Fruit fly (Drosophila melanogaster) whole organism, embryonic: ENCODE measurements around the gene Lcp65Ac.
A peak's percentile ranks its signal among the peaks of the same experiment; 100 is the strongest.

Experiments used
- CG12071 ChIP-seq: fragments of 200-800 bp; sonication (Bioruptor generic); optimal IDR thresholded peaks from 3 replicates; lab custom pipeline; 2018; ENCODE audit warnings: missing biosample characterization, mild to moderate bottlenecking, missing genetic modification characterization
- CG12391 ChIP-seq: fragments of 200-800 bp; sonication (Bioruptor generic); optimal IDR thresholded peaks from 3 replicates; lab custom pipeline; 2018; ENCODE audit warnings: missing biosample characterization, mild to moderate bottlenecking, missing genetic modification characterization, moderate library complexity
- CG14014 ChIP-seq: fragments of 200-800 bp; sonication (Bioruptor generic); IDR thresholded peaks from 2 replicates; pipeline ENCODE4 v1.3.6; 2022; ENCODE audit warnings: missing biosample characterization, missing genetic modification characterization
- CG15073 ChIP-seq: fragments of 200-800 bp; sonication (Bioruptor generic); optimal IDR thresholded peaks from 2 replicates; lab custom pipeline; 2016; ENCODE audit warnings: missing biosample characterization, missing genetic modification characterization
- CG17361 ChIP-seq: fragments of 200-800 bp; sonication (Bioruptor generic); IDR thresholded peaks from 3 replicates; pipeline ENCODE4 v1.3.6; 2022; ENCODE audit warnings: missing biosample characterization, missing genetic modification characterization
- CG17612 ChIP-seq: fragments of 200-800 bp; sonication (Bioruptor generic); IDR thresholded peaks from 2 replicates; pipeline ENCODE4 v1.3.6; 2022; ENCODE audit warnings: missing biosample characterization, missing genetic modification characterization
- CG18262 ChIP-seq: fragments of 200-800 bp; optimal IDR thresholded peaks from 3 replicates; lab custom pipeline; 2019; ENCODE audit warnings: missing biosample characterization, mild to moderate bottlenecking, missing genetic modification characterization, moderate library complexity
- CG18764 ChIP-seq: fragments of 200-800 bp; sonication (Bioruptor generic); optimal IDR thresholded peaks from 3 replicates; lab custom pipeline; 2016; ENCODE audit warnings: missing biosample characterization, missing genetic modification characterization
- CG2199 ChIP-seq: fragments of 200-800 bp; sonication (Bioruptor generic); IDR thresholded peaks from 3 replicates; pipeline ENCODE4 v1.3.6; 2022; ENCODE audit warnings: missing biosample characterization, missing genetic modification characterization
- CG2889 ChIP-seq: fragments of 200-800 bp; sonication (Bioruptor generic); IDR thresholded peaks from 3 replicates; pipeline ENCODE4 v1.3.6; 2022; ENCODE audit warnings: missing biosample characterization, missing genetic modification characterization
- CG32532 ChIP-seq: fragments of 200-800 bp; sonication (Bioruptor generic); IDR thresholded peaks from 2 replicates; pipeline ENCODE4 v1.3.6; 2022; ENCODE audit warnings: missing biosample characterization, missing genetic modification characterization
- CG3281 ChIP-seq: fragments of 200-800 bp; sonication (Bioruptor generic); optimal IDR thresholded peaks from 3 replicates; lab custom pipeline; 2017; ENCODE audit warnings: missing biosample characterization, mild to moderate bottlenecking, missing genetic modification characterization
- CG34224 ChIP-seq: fragments of 200-800 bp; sonication (Bioruptor generic); IDR thresholded peaks from 3 replicates; pipeline ENCODE4 v1.3.6; 2022; ENCODE audit warnings: missing biosample characterization, missing genetic modification characterization; ENCODE audit not compliant: partially characterized antibody
- CG3726 ChIP-seq: fragments of 200-800 bp; sonication (Bioruptor generic); IDR thresholded peaks from 3 replicates; pipeline ENCODE4, ENCODE4 v1.3.6; 2022; ENCODE audit warnings: missing biosample characterization, missing genetic modification characterization
- CG4282 ChIP-seq: fragments of 200-800 bp; sonication (Bioruptor generic); optimal IDR thresholded peaks from 2 replicates; lab custom pipeline; 2016; ENCODE audit warnings: missing biosample characterization, missing genetic modification characterization
- CG4328 ChIP-seq: fragments of 200-800 bp; sonication (Bioruptor generic); optimal IDR thresholded peaks from 3 replicates; lab custom pipeline; 2017; ENCODE audit warnings: missing biosample characterization, missing genetic modification reagents, missing genetic modification characterization
- CG6175 ChIP-seq: fragments of 200-800 bp; sonication (Bioruptor generic); IDR thresholded peaks from 3 replicates; pipeline ENCODE4 v1.3.6; 2022; ENCODE audit warnings: missing biosample characterization, missing genetic modification characterization
- CG7839 ChIP-seq: fragments of 200-800 bp; sonication (Bioruptor generic); optimal IDR thresholded peaks from 3 replicates; lab custom pipeline; 2018; ENCODE audit warnings: missing biosample characterization, mild to moderate bottlenecking, missing genetic modification characterization, moderate library complexity
- Dad ChIP-seq: fragments of 200-800 bp; sonication (Bioruptor generic); optimal IDR thresholded peaks from 3 replicates; lab custom pipeline; 2016; ENCODE audit warnings: missing biosample characterization, missing genetic modification characterization
- Fer3 ChIP-seq: fragments of 200-800 bp; sonication (Bioruptor generic); optimal IDR thresholded peaks from 2 replicates; lab custom pipeline; 2018; ENCODE audit warnings: missing biosample characterization, mild to moderate bottlenecking, missing genetic modification characterization, moderate library complexity
- Gsc ChIP-seq: fragments of 200-800 bp; sonication (Bioruptor generic); IDR thresholded peaks from 2 replicates; pipeline ENCODE4 v1.3.6; 2022; ENCODE audit warnings: missing biosample characterization, missing genetic modification characterization
- Hand ChIP-seq: fragments of 200-800 bp; sonication (Bioruptor generic); optimal IDR thresholded peaks from 2 replicates; lab custom pipeline; 2017; ENCODE audit warnings: mild to moderate bottlenecking, missing biosample characterization, missing genetic modification reagents, missing genetic modification characterization
- Hey ChIP-seq: fragments of 200-800 bp; sonication (Bioruptor generic); optimal IDR thresholded peaks from 3 replicates; lab custom pipeline; 2018; ENCODE audit warnings: missing biosample characterization, mild to moderate bottlenecking, missing genetic modification characterization
- HmgZ ChIP-seq: fragments of 200-800 bp; sonication (Bioruptor generic); optimal IDR thresholded peaks from 2 replicates; lab custom pipeline; 2018; ENCODE audit warnings: missing biosample characterization, mild to moderate bottlenecking, missing genetic modification characterization
- Hmx ChIP-seq: fragments of 200-800 bp; sonication (Bioruptor generic); optimal IDR thresholded peaks from 2 replicates; lab custom pipeline; 2016; ENCODE audit warnings: missing biosample characterization, missing genetic modification characterization
- Hr39 ChIP-seq: fragments of >200 bp; optimal IDR thresholded peaks from 2 replicates; lab custom pipeline; 2017
- Hsf ChIP-seq: fragments of 200-800 bp; sonication (Bioruptor generic); optimal IDR thresholded peaks from 3 replicates; lab custom pipeline; 2016; ENCODE audit warnings: missing biosample characterization, missing genetic modification characterization
- Lpt ChIP-seq: fragments of >200 bp; optimal IDR thresholded peaks from 2 replicates; lab custom pipeline; 2018; ENCODE audit warnings: missing biosample characterization, missing genetic modification characterization
- Max ChIP-seq: fragments of 200-800 bp; sonication (Bioruptor generic); optimal IDR thresholded peaks from 2 replicates; lab custom pipeline; 2016; ENCODE audit warnings: missing biosample characterization, mild to moderate bottlenecking, missing genetic modification characterization
- Med ChIP-seq: fragments of 200-800 bp; sonication (Bioruptor generic); peaks from one replicate; lab custom pipeline; 2016; ENCODE audit warnings: missing biosample characterization, missing genetic modification characterization, mild to moderate bottlenecking, inconsistent platforms, moderate library complexity
- NfI ChIP-seq: fragments of 200-800 bp; sonication (Bioruptor generic); optimal IDR thresholded peaks from 3 replicates; lab custom pipeline; 2018; ENCODE audit warnings: missing biosample characterization, mild to moderate bottlenecking, missing genetic modification characterization, moderate library complexity
- Sry-δ ChIP-seq: fragments of 200-800 bp; sonication (Bioruptor generic); optimal IDR thresholded peaks from 2 replicates; lab custom pipeline; 2016; ENCODE audit warnings: missing biosample characterization, missing genetic modification characterization
- Vsx1 ChIP-seq: fragments of 200-800 bp; sonication (Bioruptor generic); optimal IDR thresholded peaks from 2 replicates; lab custom pipeline; 2017; ENCODE audit warnings: missing biosample characterization, mild to moderate bottlenecking, missing genetic modification characterization, missing genetic modification reagents
- cas ChIP-seq: fragments of 200-800 bp; sonication (Bioruptor generic); IDR thresholded peaks from 2 replicates; pipeline ENCODE4 v1.3.6; 2022; ENCODE audit warnings: missing biosample characterization, missing genetic modification characterization
- dan ChIP-seq: fragments of 200-800 bp; sonication (Bioruptor generic); IDR thresholded peaks from 2 replicates; pipeline ENCODE4 v1.3.6; 2022; ENCODE audit warnings: missing biosample characterization, missing genetic modification characterization
- disco-r ChIP-seq: fragments of 200-800 bp; sonication (Bioruptor generic); optimal IDR thresholded peaks from 2 replicates; lab custom pipeline; 2016; ENCODE audit warnings: missing biosample characterization, missing genetic modification characterization
- en ChIP-seq: fragments of 200-800 bp; sonication (Bioruptor generic); optimal IDR thresholded peaks from 2 replicates; lab custom pipeline; 2016; ENCODE audit warnings: missing biosample characterization, missing genetic modification characterization
- fd96Cb ChIP-seq: fragments of 200-800 bp; sonication (Bioruptor generic); optimal IDR thresholded peaks from 2 replicates; lab custom pipeline; 2018; ENCODE audit warnings: missing biosample characterization, mild to moderate bottlenecking, missing genetic modification characterization, moderate library complexity
- fru ChIP-seq: fragments of >200 bp; optimal IDR thresholded peaks from 2 replicates; lab custom pipeline; 2017
- gsb-n ChIP-seq: fragments of 200-800 bp; sonication (Bioruptor generic); optimal IDR thresholded peaks from 3 replicates; lab custom pipeline; 2018; ENCODE audit warnings: missing biosample characterization, mild to moderate bottlenecking, missing genetic modification characterization
- hth ChIP-seq: fragments of >200 bp; optimal IDR thresholded peaks from 2 replicates; lab custom pipeline; 2017; ENCODE audit warnings: inconsistent platforms
- maf-S ChIP-seq: fragments of 200-800 bp; sonication (Bioruptor generic); optimal IDR thresholded peaks from 2 replicates; lab custom pipeline; 2016; ENCODE audit warnings: missing biosample characterization, missing genetic modification characterization
- nerfin-2 ChIP-seq: fragments of 200-800 bp; sonication (Bioruptor generic); IDR thresholded peaks from 2 replicates; pipeline ENCODE4 v1.3.6; 2022; ENCODE audit warnings: missing biosample characterization, missing genetic modification characterization; ENCODE audit not compliant: partially characterized antibody
- seq ChIP-seq: fragments of 200-800 bp; sonication (Bioruptor generic); IDR thresholded peaks from 2 replicates; pipeline ENCODE4 v1.3.6; 2022; ENCODE audit warnings: missing biosample characterization, missing genetic modification characterization
- sisA ChIP-seq: fragments of 200-800 bp; sonication (Bioruptor generic); IDR thresholded peaks from 2 replicates; pipeline ENCODE4 v1.3.6; 2022; ENCODE audit warnings: missing biosample characterization, missing genetic modification characterization
- slp2 ChIP-seq: fragments of 200-800 bp; sonication (Bioruptor generic); optimal IDR thresholded peaks from 2 replicates; lab custom pipeline; 2016; ENCODE audit warnings: missing biosample characterization, missing genetic modification characterization
- so ChIP-seq: fragments of 200-800 bp; sonication (Bioruptor generic); IDR thresholded peaks from 3 replicates; pipeline ENCODE4 v1.3.6; 2022; ENCODE audit warnings: missing biosample characterization, missing genetic modification characterization
- sqz ChIP-seq: fragments of 200-800 bp; sonication (Bioruptor generic); optimal IDR thresholded peaks from 3 replicates; lab custom pipeline; 2018; ENCODE audit warnings: missing biosample characterization, mild to moderate bottlenecking, missing genetic modification characterization
- ssp ChIP-seq: fragments of 200-800 bp; sonication (Bioruptor generic); IDR thresholded peaks from 2 replicates; pipeline ENCODE4 v1.3.6; 2022; ENCODE audit warnings: missing biosample characterization, missing genetic modification characterization
- vnd ChIP-seq: fragments of 200-800 bp; sonication (Bioruptor generic); IDR thresholded peaks from 3 replicates; pipeline ENCODE4 v1.3.6; 2022; ENCODE audit warnings: missing biosample characterization, missing genetic modification characterization; ENCODE audit not compliant: partially characterized antibody

Lcp65Ac gene

dm6 chr3L:6188995-6189927, 44.6 kb downstream of the Lcp65Ac start, which contains the start of the genes D19A and CG7386 (continued):
- TF ChIP-seq cas (GFP tag; lab: Robert Waterston, UW) = peak; percentile 46; the same call in 1 of the 2 replicates
- TF ChIP-seq Hmx (GFP tag; lab: Kevin White, UChicago) = no peak
- TF ChIP-seq Gsc (GFP tag; lab: Robert Waterston, UW) = no peak
- peak; percentile 54 for TF ChIP-seq Fer3 (tag; lab: Kevin White, UChicago)
- no peak for TF ChIP-seq CG6175 (GFP tag; lab: Robert Waterston, UW)
- peak; percentile 73 for TF ChIP-seq CG12391 (tag; lab: Kevin White, UChicago)
- no peak; the same call in 2 of the 3 replicates for TF ChIP-seq CG34224
- TF ChIP-seq en (GFP tag; lab: Kevin White, UChicago) = no peak
- TF ChIP-seq Hand (GFP tag; lab: Kevin White, UChicago) = no peak
- TF ChIP-seq CG12071 (GFP tag; lab: Kevin White, UChicago) = no peak
- TF ChIP-seq seq (GFP tag; lab: Robert Waterston, UW) = no peak
- TF ChIP-seq maf-S (GFP tag; lab: Kevin White, UChicago) = peak; percentile 29
- TF ChIP-seq NfI (GFP tag; lab: Kevin White, UChicago) = peak; percentile 45
- peak; percentile 88 for TF ChIP-seq sqz (GFP tag; lab: Kevin White, UChicago)
- peak; percentile 31 for TF ChIP-seq Max (GFP tag; lab: Kevin White, UChicago)
- TF ChIP-seq CG7839 (tag; lab: Kevin White, UChicago) = peak; percentile 61
- peak; percentile 80 for TF ChIP-seq CG32532 (GFP tag; lab: Robert Waterston, UW)
- 0 out of 3 replicates have a peak, but pooled peaks have one; percentile 17 for TF ChIP-seq CG2199
- peak; percentile 49 for TF ChIP-seq slp2
- TF ChIP-seq gsb-n (tag; lab: Kevin White, UChicago) = peak; percentile 51
- TF ChIP-seq sisA (GFP tag; lab: Robert Waterston, UW) = peak; percentile 72
- peak; percentile 4 for TF ChIP-seq CG18764 (GFP tag; lab: Kevin White, UChicago)
- TF ChIP-seq hth (lab: Kevin White, UChicago) = no peak
- TF ChIP-seq CG18262 (tag; lab: Kevin White, UChicago) = peak; percentile 62
- TF ChIP-seq CG4328 (GFP tag; lab: Kevin White, UChicago) = peak; percentile 25
- no peak for TF ChIP-seq vnd (GFP tag; lab: Robert Waterston, UW)
- TF ChIP-seq Med (GFP tag; lab: Kevin White, UChicago) = peak; percentile 94
- TF ChIP-seq so (GFP tag; lab: Robert Waterston, UW) = 0 out of 3 replicates have a peak, but pooled peaks have one; percentile 7
- no peak for TF ChIP-seq Dad (GFP tag; lab: Kevin White, UChicago)
- no peak for TF ChIP-seq nerfin-2 (GFP tag; lab: Robert Waterston, UW)
- no peak for TF ChIP-seq Hey
- peak; percentile 62 for TF ChIP-seq fru (lab: Kevin White, UChicago)
- no peak for TF ChIP-seq CG17612 (GFP tag; lab: Robert Waterston, UW)
- peak; percentile 41 for TF ChIP-seq Hsf (GFP tag; lab: Kevin White, UChicago)
- TF ChIP-seq CG2889 (GFP tag; lab: Robert Waterston, UW) = 0 out of 3 replicates have a peak, but pooled peaks have one; percentile 57
- no peak for TF ChIP-seq Lpt (GFP tag; lab: Kevin White, UChicago)
- TF ChIP-seq disco-r = no peak
- TF ChIP-seq CG3726 (GFP tag; lab: Robert Waterston, UW) = 0 out of 3 replicates have a peak, but pooled peaks have one; percentile 22
- peak; percentile 38 for TF ChIP-seq CG3281 (GFP tag; lab: Kevin White, UChicago)
- peak; percentile 63; the same call in 1 of the 2 replicates for TF ChIP-seq CG14014 (GFP tag; lab: Robert Waterston, UW)
- TF ChIP-seq HmgZ = peak; percentile 46
- TF ChIP-seq Sry-δ (GFP tag; lab: Kevin White, UChicago) = peak; percentile 22
- TF ChIP-seq ssp (GFP tag; lab: Robert Waterston, UW) = peak; percentile 18; the same call in 1 of the 2 replicates
- TF ChIP-seq Vsx1 (GFP tag; lab: Kevin White, UChicago) = no peak
- TF ChIP-seq fd96Cb (tag; lab: Kevin White, UChicago) = peak; percentile 22
- TF ChIP-seq CG4282 = no peak
- no peak for TF ChIP-seq dan (GFP tag; lab: Robert Waterston, UW)
- peak; percentile 75; the same call in 2 of the 3 replicates for TF ChIP-seq CG17361
- TF ChIP-seq CG15073 (GFP tag; lab: Kevin White, UChicago) = no peak
- no peak for TF ChIP-seq Hr39
